Worm (Caenorhabditis elegans): ENCODE results near the gene tufm-1.
"Not testable (repeated sequence)": the region's sequence is repeated elsewhere in the genome, so short reads cannot be mapped to it uniquely, and the experiment has no call there.

The tufm-1 gene

ce11 chrIII:2858334-2858733, 43.6 kb upstream of the tufm-1 start:
- TF ChIP-seq pag-3 (tag; optimal IDR thresholded peaks at IDR 0.05; ENCODE audit: borderline replicate concordance, insufficient read depth) (no peak), nhr-85 (tag) (no peak), elt-2 (tag; optimal IDR thresholded peaks at IDR 0.05) (no peak), aha-1 (tag; optimal IDR thresholded peaks at IDR 0.05) (no peak), F16B12.6 (tag; optimal IDR thresholded peaks at IDR 0.05) (no peak), mef-2 (tag; optimal IDR thresholded peaks at IDR 0.05) (no peak), ceh-82 (tag; optimal IDR thresholded peaks at IDR 0.05) (no peak), lin-13 (GFP tag; optimal IDR thresholded peaks at IDR 0.05) (no peak), egl-27 (tag; optimal IDR thresholded peaks at IDR 0.05) (no peak), unc-30 (tag; optimal IDR thresholded peaks at IDR 0.05) (no peak)

ce11 chrIII:2855929-2856328, 41.2 kb upstream of the tufm-1 start, which contains the start of gene F56F11.4:
F56F11.4 (plus strand) TSS chrIII:2856229.
- TF ChIP-seq sptf-1 (tag; optimal IDR thresholded peaks at IDR 0.05) (no peak), egl-27 (tag; optimal IDR thresholded peaks at IDR 0.05) (no peak), xbp-1 (tag; optimal IDR thresholded peaks at IDR 0.05) (no peak), fkh-8 (tag; optimal IDR thresholded peaks at IDR 0.05) (no peak), lin-14 (GFP tag; optimal IDR thresholded peaks at IDR 0.05) (no peak), ceh-8 (GFP tag; optimal IDR thresholded peaks at IDR 0.05) (no peak), swsn-7 (tag; optimal IDR thresholded peaks at IDR 0.05) (no peak), F16B12.6 (tag; optimal IDR thresholded peaks at IDR 0.05) (no peak), dsc-1 (tag; optimal IDR thresholded peaks at IDR 0.05) (no peak), nhr-85 (tag) (no peak), lin-13 (GFP tag; optimal IDR thresholded peaks at IDR 0.05) (no peak)

ce11 chrIII:2846747-2847146, 32.0 kb upstream of the tufm-1 start, which contains the start of gene H34I24.1:
H34I24.1 (plus strand) TSS chrIII:2847047.
- not testable (repeated sequence) for TF ChIP-seq unc-130 (tag; optimal IDR thresholded peaks at IDR 0.05); alr-1 (tag; optimal IDR thresholded peaks at IDR 0.05; ENCODE audit: borderline replicate concordance); nhr-11 (tag; optimal IDR thresholded peaks at IDR 0.05)

- peak; percentile 23 for TF ChIP-seq elt-2 (tag; optimal IDR thresholded peaks at IDR 0.05)
- TF ChIP-seq pag-3 (tag; optimal IDR thresholded peaks at IDR 0.05; ENCODE audit: borderline replicate concordance, insufficient read depth), result no peak
- no peak for TF ChIP-seq zag-1 (tag; optimal IDR thresholded peaks at IDR 0.05)
- no peak for TF ChIP-seq elt-3 (tag; optimal IDR thresholded peaks at IDR 0.05)
Observed at ce11 chrIII:2841856-2842373, 27.1 kb upstream of the tufm-1 start, which contains the start of gene H34I24.2. H34I24.2 (plus strand) TSS chrIII:2842044.

- TF ChIP-seq lin-14 (GFP tag; optimal IDR thresholded peaks at IDR 0.05) (no peak), nhr-85 (tag) (no peak), fkh-8 (tag; optimal IDR thresholded peaks at IDR 0.05) (no peak), alr-1 (tag; optimal IDR thresholded peaks at IDR 0.05; ENCODE audit: borderline replicate concordance) (no peak), lsy-2 (tag; optimal IDR thresholded peaks at IDR 0.05) (no peak), fkh-4 (tag; optimal IDR thresholded peaks at IDR 0.05; ENCODE audit: borderline replicate concordance) (no peak), ztf-4 (tag; optimal IDR thresholded peaks at IDR 0.05) (no peak), nhr-237 (tag; optimal IDR thresholded peaks at IDR 0.05) (no peak), rnt-1 (tag; optimal IDR thresholded peaks at IDR 0.05) (no peak), skn-1 (tag; optimal IDR thresholded peaks at IDR 0.05) (no peak), unc-130 (tag; optimal IDR thresholded peaks at IDR 0.05) (no peak), mef-2 (tag; optimal IDR thresholded peaks at IDR 0.05) (no peak), nhr-20 (tag; optimal IDR thresholded peaks at IDR 0.05) (no peak), efl-1 (optimal IDR thresholded peaks at IDR 0.05) (no peak), efl-1 (GFP tag; optimal IDR thresholded peaks at IDR 0.05 in 1 of 2) (no peak), mab-9 (GFP tag; IDR thresholded peaks at IDR 0.05) (no peak)
Observed at ce11 chrIII:2840877-2841540, 26.2 kb upstream of the tufm-1 start, which contains the start of gene Y71H2AR.2. Y71H2AR.2 (minus strand) TSS chrIII:2840927.

All from whole organism, L1 larva.